Fruit fly (Drosophila melanogaster) whole organism: ENCODE results near the gene Vajk1.

Experiments
- CG8478 ChIP-seq: fragments of >200 bp; optimal IDR thresholded peaks from 2 replicates; lab custom pipeline; 2018; ENCODE audit warnings: inconsistent platforms
- Dll ChIP-seq: fragments of >200 bp; optimal IDR thresholded peaks from 2 replicates; lab custom pipeline; 2017
- EcR ChIP-seq, 2 experiments: fragments of >200 bp; optimal IDR thresholded peaks; 2 replicates each; lab custom pipeline; 2017; ENCODE audit warnings: missing biosample characterization in 2 of 2, missing genetic modification characterization in 2 of 2, missing genetic modification reagents in 2 of 2
- pan ChIP-seq: fragments of >200 bp; optimal IDR thresholded peaks from 2 replicates; lab custom pipeline; 2017
- psq ChIP-seq: fragments of >200 bp; optimal IDR thresholded peaks from 2 replicates; lab custom pipeline; 2017
- usp ChIP-seq: fragments of >200 bp; optimal IDR thresholded peaks from 2 replicates; lab custom pipeline; 2017; ENCODE audit warnings: missing biosample characterization, missing genetic modification characterization, mixed read lengths

- TF ChIP-seq psq (lab: Kevin White, UChicago) (no peak), pan (lab: Kevin White, UChicago) (no peak), Dll (lab: Kevin White, UChicago) (no peak), EcR (GFP tag; optimal IDR thresholded peaks at IDR 0.05; lab: Kevin White, UChicago) (no peak), usp (no peak), CG8478 (lab: Kevin White, UChicago) (no peak)
These were observed 33.4 kb downstream of the Vajk1 start for dm6 chr2L:13889934-13890333.
